Worm (Caenorhabditis elegans) whole organism, late embryonic: ENCODE measurements around the gene jud-4.

Experiments
- C38D4.7 ChIP-seq: fragments of 200-800 bp; sonication (Bioruptor generic); optimal IDR thresholded peaks from 2 replicates; lab custom pipeline; 2018; ENCODE audit warnings: mild to moderate bottlenecking, missing genetic modification characterization, moderate library complexity, missing compliant biosample characterization
- F13H6.1 ChIP-seq: sonication (generic microtip); optimal IDR thresholded peaks from 2 replicates; lab custom pipeline; 2016; ENCODE audit warnings: missing genetic modification characterization, missing compliant biosample characterization
- ceh-18 ChIP-seq: sonication (generic microtip); optimal IDR thresholded peaks from 2 replicates; lab custom pipeline; 2016; ENCODE audit warnings: missing genetic modification characterization, missing compliant biosample characterization
- ceh-31 ChIP-seq: sonication (generic microtip); optimal IDR thresholded peaks from 2 replicates; lab custom pipeline; 2016; ENCODE audit warnings: missing genetic modification characterization, missing compliant biosample characterization
- ceh-48 ChIP-seq: sonication (generic microtip); optimal IDR thresholded peaks from 2 replicates; lab custom pipeline; 2016; ENCODE audit warnings: missing genetic modification characterization, inconsistent platforms, missing compliant biosample characterization
- dve-1 ChIP-seq: sonication (generic microtip); optimal IDR thresholded peaks from 2 replicates; lab custom pipeline; 2017; ENCODE audit warnings: antibody characterized with exemption, mild to moderate bottlenecking, missing genetic modification characterization, missing compliant biosample characterization
- elt-2 ChIP-seq: sonication (generic microtip); optimal IDR thresholded peaks from 2 replicates; lab custom pipeline; 2016; ENCODE audit warnings: missing genetic modification reagents, missing genetic modification characterization, missing compliant biosample characterization
- elt-4 ChIP-seq: sonication (generic microtip); optimal IDR thresholded peaks from 2 replicates; lab custom pipeline; 2016; ENCODE audit warnings: missing genetic modification characterization, missing compliant biosample characterization
- eyg-1 ChIP-seq: sonication (generic microtip); optimal IDR thresholded peaks from 2 replicates; lab custom pipeline; 2016; ENCODE audit warnings: missing genotype, missing genetic modification characterization, missing compliant biosample characterization
- fax-1 ChIP-seq: sonication (generic microtip); optimal IDR thresholded peaks from 2 replicates; lab custom pipeline; 2016; ENCODE audit warnings: missing genotype, missing genetic modification characterization, missing compliant biosample characterization
- gmeb-2 ChIP-seq: sonication (generic microtip); optimal IDR thresholded peaks from 2 replicates; lab custom pipeline; 2016; ENCODE audit warnings: missing genetic modification characterization, inconsistent platforms, missing compliant biosample characterization
- hlh-13 ChIP-seq: fragments of 200-800 bp; sonication (Bioruptor generic); optimal IDR thresholded peaks from 2 replicates; lab custom pipeline; 2018; ENCODE audit warnings: mild to moderate bottlenecking, missing genetic modification characterization, missing compliant biosample characterization
- hlh-6 ChIP-seq: sonication (generic microtip); optimal IDR thresholded peaks from 2 replicates; lab custom pipeline; 2016; ENCODE audit warnings: missing genotype, missing genetic modification characterization, missing compliant biosample characterization
- lin-11 ChIP-seq: fragments of 200-800 bp; sonication (Bioruptor generic); optimal IDR thresholded peaks from 2 replicates; lab custom pipeline; 2018; ENCODE audit warnings: mild to moderate bottlenecking, missing genetic modification characterization, missing compliant biosample characterization
- madf-2 ChIP-seq: sonication (generic microtip); optimal IDR thresholded peaks from 2 replicates; lab custom pipeline; 2017; ENCODE audit warnings: missing genetic modification characterization, missing compliant biosample characterization
- nfya-1 ChIP-seq: sonication (generic microtip); optimal IDR thresholded peaks from 2 replicates; lab custom pipeline; 2017; ENCODE audit warnings: missing genetic modification characterization, mild to moderate bottlenecking, missing compliant biosample characterization, antibody characterized with exemption, moderate library complexity
- odd-2 ChIP-seq: sonication (generic microtip); optimal IDR thresholded peaks from 2 replicates; lab custom pipeline; 2017; ENCODE audit warnings: antibody characterized with exemption, mild to moderate bottlenecking, missing genetic modification characterization, missing compliant biosample characterization
- pat-9 ChIP-seq: fragments of 200-800 bp; sonication (Bioruptor generic); optimal IDR thresholded peaks from 2 replicates; lab custom pipeline; 2018; ENCODE audit warnings: mild to moderate bottlenecking, missing genetic modification characterization, moderate library complexity, missing compliant biosample characterization
- pha-2 ChIP-seq: sonication (generic microtip); optimal IDR thresholded peaks from 2 replicates; lab custom pipeline; 2017; ENCODE audit warnings: mild to moderate bottlenecking, missing genetic modification characterization, missing compliant biosample characterization
- pha-4 ChIP-seq: fragments of 150-350 bp; optimal IDR thresholded peaks from 2 replicates; lab custom pipeline; 2018; ENCODE audit warnings: missing biosample characterization, missing genetic modification reagents, missing genetic modification characterization
- pqm-1 ChIP-seq: sonication (generic microtip); optimal IDR thresholded peaks from 2 replicates; lab custom pipeline; 2016; ENCODE audit warnings: missing genetic modification characterization, missing compliant biosample characterization
- sdc-2 ChIP-seq: sonication (generic microtip); optimal IDR thresholded peaks from 2 replicates; lab custom pipeline; 2016; ENCODE audit warnings: missing genotype, missing genetic modification characterization, missing compliant biosample characterization
- syd-9 ChIP-seq: sonication (generic microtip); optimal IDR thresholded peaks from 2 replicates; lab custom pipeline; 2016; ENCODE audit warnings: mild to moderate bottlenecking, missing genetic modification characterization, moderate library complexity, missing compliant biosample characterization
- tbx-7 ChIP-seq: sonication (generic microtip); optimal IDR thresholded peaks from 2 replicates; lab custom pipeline; 2016; ENCODE audit warnings: missing genotype, missing genetic modification characterization, missing compliant biosample characterization
- unc-3 ChIP-seq, 2 experiments: fragments of 200-800 bp in 1 of 2; sonication (Bioruptor generic) in 1 of 2; sonication (generic microtip) in 1 of 2; conservative IDR thresholded peaks in 1 of 2; optimal IDR thresholded peaks in 1 of 2; 2 replicates each; pipeline versions ENCODE4 v1.3.6 to Lab custom; 2016 to 2022; ENCODE audit warnings: missing compliant biosample characterization in 2 of 2, missing genetic modification characterization in 2 of 2, missing genetic modification reagents in 1 of 2
- unc-42 ChIP-seq: sonication (generic microtip); optimal IDR thresholded peaks from 2 replicates; lab custom pipeline; 2016; ENCODE audit warnings: missing genotype, missing genetic modification characterization, missing compliant biosample characterization
- unc-55 ChIP-seq: sonication (generic microtip); optimal IDR thresholded peaks from 2 replicates; lab custom pipeline; 2017; ENCODE audit warnings: missing biosample characterization, missing genetic modification reagents, missing genetic modification characterization
- unc-86 ChIP-seq: sonication (generic microtip); optimal IDR thresholded peaks from 2 replicates; lab custom pipeline; 2016; ENCODE audit warnings: missing genetic modification characterization, missing compliant biosample characterization
- ztf-16 ChIP-seq: sonication (generic microtip); optimal IDR thresholded peaks from 2 replicates; lab custom pipeline; 2017; ENCODE audit warnings: missing genetic modification characterization, missing compliant biosample characterization

Gene jud-4

ce11 chrX:15327238-15327637 lies 43.3 kb downstream of the jud-4 start:
- peak; percentile 62 for TF ChIP-seq unc-55
- TF ChIP-seq madf-2 (tag; lab: Kevin White, UChicago), result no peak

- TF ChIP-seq elt-2, result no peak
- TF ChIP-seq dve-1, result no peak
- TF ChIP-seq pha-2 (tag; lab: Kevin White, UChicago), result no peak
- no peak for TF ChIP-seq odd-2
- TF ChIP-seq C38D4.7 (GFP tag; lab: Kevin White, UChicago), result no peak
- no peak for TF ChIP-seq pat-9 (tag; lab: Kevin White, UChicago)
- no peak for TF ChIP-seq unc-86 (tag; lab: Kevin White, UChicago)
- TF ChIP-seq elt-4 (tag; lab: Kevin White, UChicago), result no peak
- TF ChIP-seq hlh-13 (GFP tag; lab: Kevin White, UChicago), result no peak
- TF ChIP-seq ceh-18 (tag; lab: Kevin White, UChicago), result no peak
- TF ChIP-seq syd-9 (tag; lab: Kevin White, UChicago), result no peak
- no peak for TF ChIP-seq lin-11 (tag; lab: Kevin White, UChicago)
- no peak for TF ChIP-seq unc-3 (GFP tag; conservative IDR thresholded peaks at IDR 0.05; lab: Robert Waterston, UW)
- no peak for TF ChIP-seq unc-3 (tag; optimal IDR thresholded peaks at IDR 0.05; lab: Kevin White, UChicago)
- TF ChIP-seq tbx-7 (tag; lab: Kevin White, UChicago), result no peak
- no peak for TF ChIP-seq F13H6.1 (tag; lab: Kevin White, UChicago)
- no peak for TF ChIP-seq ztf-16 (tag; lab: Kevin White, UChicago)
- no peak for TF ChIP-seq fax-1
Observed at ce11 chrX:15328343-15328742, 44.4 kb downstream of the jud-4 start.

- TF ChIP-seq unc-42 (tag; lab: Kevin White, UChicago), result no peak
- no peak for TF ChIP-seq eyg-1 (tag; lab: Kevin White, UChicago)
- no peak for TF ChIP-seq tbx-7 (tag; lab: Kevin White, UChicago)
- no peak for TF ChIP-seq pqm-1 (tag; lab: Kevin White, UChicago)
- TF ChIP-seq ceh-31 (tag; lab: Kevin White, UChicago), result no peak
- TF ChIP-seq ceh-48 (tag; lab: Kevin White, UChicago), result no peak
- TF ChIP-seq sdc-2 (tag; lab: Kevin White, UChicago), result no peak
- TF ChIP-seq, all 69 proteins: peak for 0
Observed at ce11 chrX:15330664-15331063, 46.7 kb downstream of the jud-4 start, which contains the start of gene Y15E3A.4. Y15E3A.4 (plus strand) TSS chrX:15330964.

ce11 chrX:15334897-15335296 lies 51.0 kb downstream of the jud-4 start:
- TF ChIP-seq F13H6.1 (tag; lab: Kevin White, UChicago) (no peak), hlh-6 (tag; lab: Kevin White, UChicago) (no peak), ceh-18 (tag; lab: Kevin White, UChicago) (peak; percentile 15), unc-86 (tag; lab: Kevin White, UChicago) (no peak)

ce11 chrX:15335636-15336035 lies 51.7 kb downstream of the jud-4 start:
- TF ChIP-seq unc-55 (no peak), nfya-1 (no peak), pha-4 (no peak), gmeb-2 (tag; lab: Kevin White, UChicago) (no peak), hlh-6 (tag; lab: Kevin White, UChicago) (no peak), ceh-48 (tag; lab: Kevin White, UChicago) (no peak)
